Fruit fly (Drosophila melanogaster) whole organism, embryonic: Measurements from ENCODE around the gene tj.

Experiments
- Awh ChIP-seq: fragments of 200-800 bp; sonication (Bioruptor generic); IDR thresholded peaks from 2 replicates; pipeline ENCODE4, ENCODE4 v1.3.6; 2022; ENCODE audit warnings: missing biosample characterization, missing genetic modification characterization
- Blimp-1 ChIP-seq: fragments of 200-800 bp; sonication (Bioruptor generic); optimal IDR thresholded peaks from 3 replicates; lab custom pipeline; 2018; ENCODE audit warnings: missing biosample characterization, missing genetic modification characterization, mild to moderate bottlenecking, moderate library complexity, missing genetic modification reagents
- C15 ChIP-seq: fragments of 200-800 bp; sonication (Bioruptor generic); IDR thresholded peaks from 3 replicates; pipeline ENCODE4 v1.3.6; 2022; ENCODE audit warnings: missing biosample characterization, missing genetic modification characterization
- CG10654 ChIP-seq: fragments of 200-800 bp; sonication (Bioruptor generic); optimal IDR thresholded peaks from 2 replicates; lab custom pipeline; 2016; ENCODE audit warnings: missing biosample characterization, missing genetic modification characterization
- CG11085 ChIP-seq: fragments of 200-800 bp; sonication (Bioruptor generic); IDR thresholded peaks from 2 replicates; pipeline ENCODE4 v1.3.6; 2022; ENCODE audit warnings: missing biosample characterization, missing genetic modification characterization
- CG11504 ChIP-seq: fragments of 200-800 bp; sonication (Bioruptor generic); optimal IDR thresholded peaks from 3 replicates; lab custom pipeline; 2019; ENCODE audit warnings: missing biosample characterization, mild to moderate bottlenecking, missing genetic modification characterization, moderate library complexity
- CG12744 ChIP-seq: fragments of 200-800 bp; sonication (Bioruptor generic); optimal IDR thresholded peaks from 2 replicates; lab custom pipeline; 2016; ENCODE audit warnings: missing biosample characterization, missing genetic modification characterization
- CG13894 ChIP-seq: fragments of 200-800 bp; sonication (Bioruptor generic); optimal IDR thresholded peaks from 3 replicates; lab custom pipeline; 2018; ENCODE audit warnings: missing biosample characterization, mild to moderate bottlenecking, missing genetic modification characterization, moderate library complexity
- CG1603 ChIP-seq: fragments of 200-800 bp; sonication (Bioruptor generic); optimal IDR thresholded peaks from 2 replicates; lab custom pipeline; 2019; ENCODE audit warnings: missing biosample characterization, mild to moderate bottlenecking, missing genetic modification characterization, moderate library complexity
- CG16813 ChIP-seq: fragments of 200-800 bp; sonication (Bioruptor generic); IDR thresholded peaks from 3 replicates; pipeline ENCODE4 v1.3.6; 2022; ENCODE audit warnings: missing biosample characterization, missing genetic modification characterization; ENCODE audit not compliant: partially characterized antibody
- CG16815 ChIP-seq: fragments of 200-800 bp; sonication (Bioruptor generic); optimal IDR thresholded peaks from 3 replicates; lab custom pipeline; 2017; ENCODE audit warnings: missing biosample characterization, mild to moderate bottlenecking, missing genetic modification characterization
- CG17568 ChIP-seq: fragments of 200-800 bp; sonication (Bioruptor generic); optimal IDR thresholded peaks from 2 replicates; lab custom pipeline; 2018; ENCODE audit warnings: missing biosample characterization, mild to moderate bottlenecking, missing genetic modification characterization, moderate library complexity
- CG17829 ChIP-seq: fragments of 200-800 bp; optimal IDR thresholded peaks from 2 replicates; lab custom pipeline; 2019; ENCODE audit warnings: missing biosample characterization, mild to moderate bottlenecking, missing genetic modification characterization, moderate library complexity
- CG1792 ChIP-seq: fragments of 200-800 bp; sonication (Bioruptor generic); optimal IDR thresholded peaks from 2 replicates; lab custom pipeline; 2016; ENCODE audit warnings: missing biosample characterization, missing genetic modification characterization
- CG2678 ChIP-seq: fragments of 200-800 bp; sonication (Bioruptor generic); optimal IDR thresholded peaks from 3 replicates; lab custom pipeline; 2019; ENCODE audit warnings: missing biosample characterization, mild to moderate bottlenecking, missing genetic modification characterization, moderate library complexity
- CG33213 ChIP-seq: fragments of 200-800 bp; sonication (Bioruptor generic); optimal IDR thresholded peaks from 3 replicates; lab custom pipeline; 2016; ENCODE audit warnings: missing biosample characterization, missing genetic modification characterization
- CG7271 ChIP-seq: fragments of 200-800 bp; sonication (Bioruptor generic); optimal IDR thresholded peaks from 2 replicates; lab custom pipeline; 2018; ENCODE audit warnings: missing biosample characterization, mild to moderate bottlenecking, missing genetic modification characterization, moderate library complexity
- Camta ChIP-seq: fragments of 200-800 bp; sonication (Bioruptor generic); optimal IDR thresholded peaks from 2 replicates; lab custom pipeline; 2016; ENCODE audit warnings: missing biosample characterization, missing genetic modification characterization
- Dad ChIP-seq: fragments of 200-800 bp; sonication (Bioruptor generic); optimal IDR thresholded peaks from 3 replicates; lab custom pipeline; 2016; ENCODE audit warnings: missing biosample characterization, missing genetic modification characterization
- Dll ChIP-seq: fragments of 200-800 bp; sonication (Bioruptor generic); IDR thresholded peaks from 4 replicates; pipeline ENCODE4 v1.3.6; 2022; ENCODE audit warnings: missing biosample characterization, missing genetic modification characterization; ENCODE audit not compliant: partially characterized antibody
- Elba2 ChIP-seq: fragments of 200-800 bp; sonication (Bioruptor generic); optimal IDR thresholded peaks from 3 replicates; lab custom pipeline; 2016; ENCODE audit warnings: missing biosample characterization, missing genetic modification characterization
- HmgD ChIP-seq: fragments of 200-800 bp; sonication (Bioruptor generic); optimal IDR thresholded peaks from 3 replicates; lab custom pipeline; 2016; ENCODE audit warnings: missing biosample characterization, missing genetic modification characterization
- Opbp ChIP-seq: fragments of 200-800 bp; sonication (Bioruptor generic); IDR thresholded peaks from 3 replicates; pipeline ENCODE4 v1.3.6; 2022; ENCODE audit warnings: missing biosample characterization, missing genetic modification characterization; ENCODE audit not compliant: partially characterized antibody
- Poxn ChIP-seq: fragments of 200-800 bp; sonication (Bioruptor generic); IDR thresholded peaks from 2 replicates; pipeline ENCODE4 v1.3.6; 2022; ENCODE audit warnings: missing biosample characterization, missing genetic modification characterization
- Side ChIP-seq: fragments of 200-800 bp; sonication (Bioruptor generic); optimal IDR thresholded peaks from 2 replicates; lab custom pipeline; 2016; ENCODE audit warnings: missing biosample characterization, missing genetic modification characterization
- Sox100B ChIP-seq: fragments of 200-800 bp; sonication (Bioruptor generic); optimal IDR thresholded peaks from 3 replicates; lab custom pipeline; 2018; ENCODE audit warnings: missing biosample characterization, mild to moderate bottlenecking, missing genetic modification characterization
- Tbp ChIP-seq: fragments of >200 bp; optimal IDR thresholded peaks from 2 replicates; lab custom pipeline; 2018; ENCODE audit warnings: missing biosample characterization, missing genetic modification characterization
- ap ChIP-seq: fragments of 200-800 bp; sonication (Bioruptor generic); IDR thresholded peaks from 2 replicates; pipeline ENCODE4 v1.3.6; 2022; ENCODE audit warnings: missing biosample characterization, missing genetic modification characterization
- bigmax ChIP-seq: fragments of 200-800 bp; sonication (Bioruptor generic); optimal IDR thresholded peaks from 2 replicates; lab custom pipeline; 2018; ENCODE audit warnings: missing biosample characterization, mild to moderate bottlenecking, missing genetic modification characterization
- chm ChIP-seq: fragments of 200-800 bp; sonication (Bioruptor generic); IDR thresholded peaks from 2 replicates; pipeline ENCODE4 v1.3.6; 2022; ENCODE audit warnings: missing biosample characterization, missing genetic modification characterization
- ci ChIP-seq: fragments of 200-800 bp; sonication (Bioruptor generic); IDR thresholded peaks from 3 replicates; pipeline ENCODE4 v1.3.6; 2022; ENCODE audit warnings: missing biosample characterization, missing genetic modification characterization
- crc ChIP-seq: fragments of 200-800 bp; sonication (Bioruptor generic); optimal IDR thresholded peaks from 2 replicates; lab custom pipeline; 2016; ENCODE audit warnings: missing biosample characterization, missing genetic modification characterization
- crp ChIP-seq, 2 experiments: fragments of 200-800 bp; sonication (Bioruptor generic); optimal IDR thresholded peaks; 2 replicates in 1 of 2; 3 replicates in 1 of 2; lab custom pipeline; 2017; ENCODE audit warnings: missing biosample characterization in 2 of 2, missing genetic modification characterization in 2 of 2, mild to moderate bottlenecking in 1 of 2, moderate library complexity in 1 of 2
- disco-r ChIP-seq: fragments of 200-800 bp; sonication (Bioruptor generic); optimal IDR thresholded peaks from 2 replicates; lab custom pipeline; 2016; ENCODE audit warnings: missing biosample characterization, missing genetic modification characterization
- ewg ChIP-seq: fragments of 200-800 bp; sonication (Bioruptor generic); optimal IDR thresholded peaks from 3 replicates; lab custom pipeline; 2017; ENCODE audit warnings: mild to moderate bottlenecking, missing biosample characterization, missing genetic modification reagents, missing genetic modification characterization
- fd102C ChIP-seq: fragments of 200-800 bp; sonication (Bioruptor generic); optimal IDR thresholded peaks from 2 replicates; lab custom pipeline; 2018; ENCODE audit warnings: missing biosample characterization, mild to moderate bottlenecking, missing genetic modification characterization, moderate library complexity
- h ChIP-seq: fragments of >200 bp; optimal IDR thresholded peaks from 2 replicates; lab custom pipeline; 2017
- jing ChIP-seq: fragments of 200-800 bp; sonication (Bioruptor generic); optimal IDR thresholded peaks from 2 replicates; lab custom pipeline; 2018; ENCODE audit warnings: missing biosample characterization, mild to moderate bottlenecking, missing genetic modification characterization
- ken ChIP-seq: fragments of 200-800 bp; sonication (Bioruptor generic); IDR thresholded peaks from 3 replicates; pipeline ENCODE4 v1.3.6; 2022; ENCODE audit warnings: missing biosample characterization, missing genetic modification characterization
- lab ChIP-seq: fragments of 200-800 bp; sonication (Bioruptor generic); optimal IDR thresholded peaks from 3 replicates; lab custom pipeline; 2017; ENCODE audit warnings: missing biosample characterization, missing genetic modification characterization, mild to moderate bottlenecking, moderate library complexity, missing genetic modification reagents
- lmd ChIP-seq: fragments of 200-800 bp; sonication (Bioruptor generic); IDR thresholded peaks from 2 replicates; pipeline ENCODE4 v1.3.6; 2022; ENCODE audit warnings: missing biosample characterization, missing genetic modification characterization
- odd ChIP-seq: fragments of 200-800 bp; sonication (Bioruptor generic); optimal IDR thresholded peaks from 2 replicates; lab custom pipeline; 2017; ENCODE audit warnings: missing biosample characterization, mild to moderate bottlenecking, missing genetic modification characterization
- peb ChIP-seq: fragments of 200-800 bp; sonication (Bioruptor generic); IDR thresholded peaks from 2 replicates; pipeline ENCODE4 v1.3.6; 2022; ENCODE audit warnings: missing biosample characterization, missing genetic modification characterization
- prd ChIP-seq, 3 experiments: fragments of >200 bp in 2 of 3; fragments of 200-800 bp in 1 of 3; sonication (Bioruptor generic) in 1 of 3; optimal IDR thresholded peaks in 2 of 3; IDR thresholded peaks in 1 of 3; 2 replicates in 2 of 3; 3 replicates in 1 of 3; pipeline versions ENCODE4 v1.3.6 to Lab custom; 2017 to 2022; ENCODE audit warnings: missing biosample characterization in 1 of 3, missing genetic modification characterization in 1 of 3
- psq ChIP-seq: fragments of 200-800 bp; sonication (Bioruptor generic); optimal IDR thresholded peaks from 2 replicates; lab custom pipeline; 2017; ENCODE audit warnings: missing biosample characterization, missing genetic modification characterization
- stwl ChIP-seq: fragments of 200-800 bp; sonication (Bioruptor generic); optimal IDR thresholded peaks from 3 replicates; lab custom pipeline; 2018; ENCODE audit warnings: missing biosample characterization, mild to moderate bottlenecking, missing genetic modification characterization, moderate library complexity
- tio ChIP-seq: fragments of 200-800 bp; sonication (Bioruptor generic); optimal IDR thresholded peaks from 2 replicates; lab custom pipeline; 2017; ENCODE audit warnings: missing biosample characterization, missing genetic modification characterization, inconsistent platforms
- trem ChIP-seq: fragments of 200-800 bp; optimal IDR thresholded peaks from 3 replicates; lab custom pipeline; 2019; ENCODE audit warnings: missing biosample characterization, mild to moderate bottlenecking, missing genetic modification characterization, moderate library complexity

The tj gene

DNA sequence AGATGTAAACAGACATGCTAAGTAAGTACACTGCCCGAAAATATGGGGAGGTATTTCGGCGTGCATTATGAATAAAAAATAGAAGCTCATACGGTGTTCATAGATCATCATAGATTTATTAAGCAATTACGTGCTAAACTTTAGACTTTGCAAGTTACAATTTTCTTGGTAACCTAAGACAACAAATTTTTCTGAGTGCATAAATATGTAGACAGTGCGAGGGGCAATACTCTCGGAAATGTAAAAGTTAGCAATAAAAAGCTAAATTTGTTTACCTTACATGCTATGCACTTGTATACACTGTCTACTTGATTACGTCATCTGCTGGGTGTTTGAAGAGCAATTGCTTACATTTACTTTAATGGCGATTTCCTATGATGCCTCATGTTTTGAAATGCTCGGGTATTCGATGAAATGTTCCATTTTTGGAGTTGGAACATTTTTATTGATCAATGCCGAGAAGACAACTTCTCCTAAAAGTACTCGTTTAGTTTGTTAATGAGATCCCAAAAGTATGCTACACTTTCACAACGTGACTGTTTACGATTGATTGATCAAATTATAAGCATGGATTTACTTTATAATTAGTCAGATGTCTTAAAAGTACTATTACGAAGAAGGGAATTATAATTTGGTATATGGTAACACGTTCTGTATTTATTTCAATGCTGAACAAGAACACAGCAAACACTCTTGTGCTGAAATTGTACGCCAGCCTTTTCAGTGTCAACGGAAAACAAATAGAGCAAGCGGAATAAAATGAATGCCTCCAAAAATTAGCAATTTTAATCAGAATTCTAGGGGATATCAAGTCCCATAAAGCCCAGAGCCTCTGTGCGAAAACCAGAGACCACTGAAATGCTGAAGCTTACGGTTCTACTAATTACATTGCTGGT lies 47.2 kb upstream of the tj start, which contains the start of gene Lectin-galC1 (continued):
- peak; percentile 83 for TF ChIP-seq Sox100B (GFP tag; lab: Kevin White, UChicago)
- TF ChIP-seq CG17568 (GFP tag; lab: Kevin White, UChicago), result peak; percentile 85
- TF ChIP-seq ci (GFP tag; lab: Robert Waterston, UW), result peak; percentile 95
- TF ChIP-seq Camta (GFP tag; lab: Kevin White, UChicago), result peak; percentile 85
- peak; percentile 83 for TF ChIP-seq jing (GFP tag; lab: Kevin White, UChicago)
- peak; percentile 72 for TF ChIP-seq CG16815
- no peak for TF ChIP-seq CG16813 (GFP tag; lab: Robert Waterston, UW)
- peak; percentile 87 for TF ChIP-seq ken
- TF ChIP-seq lab (GFP tag; lab: Kevin White, UChicago), result peak; percentile 83
- peak; percentile 87 for TF ChIP-seq Blimp-1 (GFP tag; lab: Kevin White, UChicago)
- peak; percentile 84 for TF ChIP-seq odd (GFP tag; lab: Kevin White, UChicago)
- TF ChIP-seq Awh (GFP tag; lab: Robert Waterston, UW), result peak; percentile 92
- TF ChIP-seq lmd, result no peak; the same call in 1 of the 2 replicates
- peak; percentile 81 for TF ChIP-seq ewg
- TF ChIP-seq chm (GFP tag; lab: Robert Waterston, UW), result peak; percentile 81
- TF ChIP-seq CG7271 (tag; lab: Kevin White, UChicago), result peak; percentile 66
- peak; percentile 92 for TF ChIP-seq CG1603 (tag; lab: Kevin White, UChicago)
- peak; percentile 36; the same call in 1 of the 3 replicates for TF ChIP-seq C15
- 0 out of 2 replicates have a peak, but pooled peaks have one; percentile 41 for TF ChIP-seq CG11085 (GFP tag; lab: Robert Waterston, UW)
- TF ChIP-seq disco-r (GFP tag; lab: Kevin White, UChicago), result peak; percentile 82
- TF ChIP-seq CG17829, result peak; percentile 88
- TF ChIP-seq bigmax (GFP tag; lab: Kevin White, UChicago), result no peak
- peak; percentile 35 for TF ChIP-seq stwl (tag; lab: Kevin White, UChicago)
- peak; percentile 87 for TF ChIP-seq Side
- peak; percentile 78 for TF ChIP-seq ap (GFP tag; lab: Robert Waterston, UW)
- peak; percentile 84 for TF ChIP-seq Dad (GFP tag; lab: Kevin White, UChicago)
- TF ChIP-seq CG1792, result peak; percentile 82
- no peak for TF ChIP-seq prd (optimal IDR thresholded peaks at IDR 0.05; lab: Kevin White, UChicago)
- TF ChIP-seq prd (GFP tag; IDR thresholded peaks at IDR 0.05; lab: Robert Waterston, UW), result peak; percentile 90
- peak; percentile 15 for TF ChIP-seq Elba2
- peak; percentile 84 for TF ChIP-seq CG10654 (GFP tag; lab: Kevin White, UChicago)
- TF ChIP-seq crc, result peak; percentile 72
- no peak for TF ChIP-seq h (lab: Kevin White, UChicago)
- TF ChIP-seq CG33213 (GFP tag; lab: Kevin White, UChicago), result peak; percentile 78
- TF ChIP-seq CG12744 (GFP tag; lab: Kevin White, UChicago), result peak; percentile 79
- 0 out of 2 replicates have a peak, but pooled peaks have one; percentile 43 for TF ChIP-seq Poxn (GFP tag; lab: Robert Waterston, UW)
- no peak for TF ChIP-seq Opbp (GFP tag; lab: Robert Waterston, UW)
- peak; percentile 68 for TF ChIP-seq peb (GFP tag; lab: Robert Waterston, UW)
- TF ChIP-seq tio (GFP tag; lab: Kevin White, UChicago), result peak; percentile 82
- peak; percentile 86 for TF ChIP-seq CG11504
- TF ChIP-seq Dll, result no peak
- peak; percentile 30 for TF ChIP-seq HmgD (GFP tag; lab: Kevin White, UChicago)
- peak; percentile 88 for TF ChIP-seq CG2678 (tag; lab: Kevin White, UChicago)
- no peak for TF ChIP-seq Tbp (GFP tag; lab: Kevin White, UChicago)
- peak; percentile 81 for TF ChIP-seq trem (tag; lab: Kevin White, UChicago)
- TF ChIP-seq psq (GFP tag; lab: Kevin White, UChicago), result peak; percentile 40
- TF ChIP-seq CG13894, result no peak
- TF ChIP-seq crp (GFP tag; optimal IDR thresholded peaks at IDR 0.05; lab: Kevin White, UChicago), result peak in 1 of 2 experiments; percentile 52
- peak; percentile 72 for TF ChIP-seq fd102C (GFP tag; lab: Kevin White, UChicago)
